Worm (Caenorhabditis elegans) whole organism, L1 larva: ENCODE measurements around the gene rbr-2.
"Not testable (repeated sequence)": the region's sequence is repeated elsewhere in the genome, so short reads cannot be mapped to it uniquely, and the experiment has no call there.

Experiments
- C04F5.9 ChIP-seq: sonication (generic microtip); optimal IDR thresholded peaks from 2 replicates; lab custom pipeline; 2016; ENCODE audit warnings: missing genetic modification characterization, missing compliant biosample characterization
- C16A3.4 ChIP-seq: fragments of 150-350 bp; optimal IDR thresholded peaks from 2 replicates; lab custom pipeline; 2014; ENCODE audit warnings: missing biosample characterization, missing genetic modification characterization
- C34B4.2 ChIP-seq: sonication (generic microtip); optimal IDR thresholded peaks from 2 replicates; lab custom pipeline; 2017; ENCODE audit warnings: mild to moderate bottlenecking, missing genetic modification characterization, missing compliant biosample characterization
- F16B12.6 ChIP-seq: fragments of 150-350 bp; optimal IDR thresholded peaks from 2 replicates; lab custom pipeline; 2014; ENCODE audit warnings: missing biosample characterization, missing genetic modification characterization
- aly-2 ChIP-seq: fragments of 150-350 bp; optimal IDR thresholded peaks from 2 replicates; lab custom pipeline; 2014; ENCODE audit warnings: missing biosample characterization, missing genetic modification characterization
- ceh-8 ChIP-seq: fragments of 200-800 bp; sonication (Bioruptor generic); optimal IDR thresholded peaks from 2 replicates; lab custom pipeline; 2018; ENCODE audit warnings: mild to moderate bottlenecking, missing genetic modification characterization, moderate library complexity, missing compliant biosample characterization
- ceh-82 ChIP-seq, 3 experiments: fragments of 150-350 bp in 1 of 3; sonication (generic microtip) in 2 of 3; optimal IDR thresholded peaks; 2 replicates each; lab custom pipeline; 2014 to 2017; ENCODE audit warnings: missing biosample characterization in 3 of 3, missing genetic modification characterization in 3 of 3
- ceh-88 ChIP-seq: fragments of 200-800 bp; sonication (Bioruptor generic); IDR thresholded peaks from 2 replicates; pipeline ENCODE4 v1.3.6; 2022; ENCODE audit warnings: missing genetic modification characterization, missing compliant biosample characterization
- ceh-90 ChIP-seq: sonication (generic microtip); optimal IDR thresholded peaks from 2 replicates; lab custom pipeline; 2016; ENCODE audit warnings: missing genetic modification characterization, missing compliant biosample characterization
- efl-1 ChIP-seq, 4 experiments: fragments of 150-350 bp; optimal IDR thresholded peaks in 3 of 4; peaks in 1 of 4; 1 replicate in 1 of 4; 2 replicates in 3 of 4; lab custom pipeline; 2014; ENCODE audit warnings: missing biosample characterization in 2 of 4, missing genetic modification characterization in 2 of 4, missing genetic modification reagents in 2 of 4
- egl-27 ChIP-seq, 2 experiments: fragments of 150-350 bp in 1 of 2; sonication (generic microtip); optimal IDR thresholded peaks; 3 replicates each; lab custom pipeline; 2017 to 2018; ENCODE audit warnings: missing biosample characterization in 2 of 2, missing genetic modification characterization in 2 of 2, missing genetic modification reagents in 2 of 2
- elt-2 ChIP-seq: sonication (generic microtip); optimal IDR thresholded peaks from 2 replicates; lab custom pipeline; 2016; ENCODE audit warnings: missing genetic modification characterization, mild to moderate bottlenecking, inconsistent platforms, missing compliant biosample characterization, missing genetic modification reagents
- fkh-10 ChIP-seq: sonication (generic microtip); optimal IDR thresholded peaks from 2 replicates; lab custom pipeline; 2017; ENCODE audit warnings: missing biosample characterization, missing genetic modification reagents, missing genetic modification characterization
- irx-1 ChIP-seq: sonication (generic microtip); optimal IDR thresholded peaks from 2 replicates; lab custom pipeline; 2016; ENCODE audit warnings: missing genetic modification characterization, missing compliant biosample characterization
- lin-13 ChIP-seq: fragments of 150-350 bp; optimal IDR thresholded peaks from 2 replicates; lab custom pipeline; 2014; ENCODE audit warnings: missing biosample characterization, missing genetic modification reagents, missing genetic modification characterization
- lin-14 ChIP-seq: fragments of 200-800 bp; sonication (Bioruptor generic); optimal IDR thresholded peaks from 2 replicates; lab custom pipeline; 2018; ENCODE audit warnings: mild to moderate bottlenecking, missing genetic modification characterization, moderate library complexity, missing compliant biosample characterization
- lin-35 ChIP-seq, 2 experiments: fragments of 150-350 bp; optimal IDR thresholded peaks; 2 replicates each; lab custom pipeline; 2014; ENCODE audit warnings: missing biosample characterization in 2 of 2, missing genetic modification characterization in 2 of 2, missing genetic modification reagents in 2 of 2
- lin-39 ChIP-seq: fragments of 150-350 bp; optimal IDR thresholded peaks from 2 replicates; lab custom pipeline; 2014; ENCODE audit warnings: missing biosample characterization, missing genetic modification reagents, missing genetic modification characterization
- lir-3 ChIP-seq: sonication (generic microtip); optimal IDR thresholded peaks from 2 replicates; lab custom pipeline; 2016; ENCODE audit warnings: mild to moderate bottlenecking, missing genetic modification characterization, moderate library complexity, missing compliant biosample characterization; ENCODE audit not compliant: poor library complexity
- lsy-2 ChIP-seq, 2 experiments: fragments of 150-350 bp; optimal IDR thresholded peaks; 2 replicates each; lab custom pipeline; 2014; ENCODE audit warnings: missing biosample characterization in 2 of 2, missing genetic modification characterization in 2 of 2
- mdl-1 ChIP-seq, 2 experiments: fragments of 150-350 bp; optimal IDR thresholded peaks; 2 replicates each; lab custom pipeline; 2014 to 2017; ENCODE audit warnings: missing biosample characterization in 2 of 2, missing genetic modification characterization in 2 of 2, inconsistent platforms in 1 of 2
- mep-1 ChIP-seq: fragments of 150-350 bp; optimal IDR thresholded peaks from 2 replicates; lab custom pipeline; 2014; ENCODE audit warnings: missing biosample characterization, missing genetic modification characterization
- nhr-19 ChIP-seq: fragments of 200-800 bp; sonication (Bioruptor generic); conservative IDR thresholded peaks from 2 replicates; pipeline ENCODE4 v1.3.6; 2022; ENCODE audit warnings: missing genetic modification characterization, missing compliant biosample characterization
- nhr-20 ChIP-seq: sonication (generic microtip); optimal IDR thresholded peaks from 2 replicates; lab custom pipeline; 2016; ENCODE audit warnings: mild to moderate bottlenecking, missing genetic modification characterization, missing compliant biosample characterization
- nhr-47 ChIP-seq: sonication (generic microtip); optimal IDR thresholded peaks from 2 replicates; lab custom pipeline; 2016; ENCODE audit warnings: mild to moderate bottlenecking, missing genetic modification characterization, moderate library complexity, missing compliant biosample characterization
- nhr-71 ChIP-seq: sonication (generic microtip); optimal IDR thresholded peaks from 2 replicates; lab custom pipeline; 2016; ENCODE audit warnings: mild to moderate bottlenecking, missing genetic modification characterization, moderate library complexity, missing compliant biosample characterization
- nhr-77 ChIP-seq: fragments of 150-350 bp; optimal IDR thresholded peaks from 2 replicates; lab custom pipeline; 2014; ENCODE audit warnings: missing biosample characterization, missing genetic modification characterization
- nhr-84 ChIP-seq: sonication (generic microtip); optimal IDR thresholded peaks from 2 replicates; lab custom pipeline; 2017; ENCODE audit warnings: missing biosample characterization, missing genetic modification characterization
- nhr-90 ChIP-seq: sonication (generic microtip); optimal IDR thresholded peaks from 2 replicates; lab custom pipeline; 2016; ENCODE audit warnings: mild to moderate bottlenecking, missing genetic modification characterization, missing compliant biosample characterization; ENCODE audit not compliant: poor library complexity
- pqm-1 ChIP-seq: sonication (generic microtip); optimal IDR thresholded peaks from 3 replicates; lab custom pipeline; 2017; ENCODE audit warnings: missing biosample characterization, missing genetic modification characterization
- rnt-1 ChIP-seq: sonication (generic microtip); optimal IDR thresholded peaks from 2 replicates; lab custom pipeline; 2016; ENCODE audit warnings: mild to moderate bottlenecking, missing genetic modification characterization, moderate library complexity, missing compliant biosample characterization
- snu-23 ChIP-seq: sonication (generic microtip); optimal IDR thresholded peaks from 2 replicates; lab custom pipeline; 2016; ENCODE audit warnings: missing genetic modification characterization, missing compliant biosample characterization
- swsn-7 ChIP-seq: sonication (generic microtip); optimal IDR thresholded peaks from 2 replicates; lab custom pipeline; 2016; ENCODE audit warnings: missing genetic modification characterization, missing compliant biosample characterization
- tlp-1 ChIP-seq: fragments of 150-350 bp; optimal IDR thresholded peaks from 2 replicates; lab custom pipeline; 2014; ENCODE audit warnings: missing biosample characterization, missing genetic modification characterization
- unc-62 ChIP-seq: fragments of 150-350 bp; optimal IDR thresholded peaks from 2 replicates; lab custom pipeline; 2014; ENCODE audit warnings: missing biosample characterization, missing genetic modification reagents, missing genetic modification characterization
- unc-86 ChIP-seq: sonication (generic microtip); optimal IDR thresholded peaks from 2 replicates; lab custom pipeline; 2016; ENCODE audit warnings: missing genetic modification characterization, missing compliant biosample characterization
- ztf-11 ChIP-seq, 2 experiments: sonication (generic microtip); optimal IDR thresholded peaks; 2 replicates each; lab custom pipeline; 2016 to 2017; ENCODE audit warnings: missing genetic modification characterization in 2 of 2, missing biosample characterization in 1 of 2, missing compliant biosample characterization in 1 of 2

The rbr-2 gene

ce11 chrIV:10950363-10951214 is 30.7 kb downstream of the rbr-2 start:
- TF ChIP-seq efl-1 (optimal IDR thresholded peaks at IDR 0.05; lab: Kevin White, UChicago) (no peak), efl-1 (GFP tag; optimal IDR thresholded peaks at IDR 0.05 in 1 of 2; lab: Kevin White, UChicago) (peak in 1 of 2 experiments; percentile 92), F16B12.6 (tag; lab: Kevin White, UChicago) (no peak), egl-27 (tag; optimal IDR thresholded peaks at IDR 0.05; lab: Kevin White, UChicago) (no peak)

- TF ChIP-seq snu-23, result no peak
- TF ChIP-seq lin-13, result no peak
- TF ChIP-seq C34B4.2 (tag; lab: Kevin White, UChicago), result no peak
- no peak for TF ChIP-seq swsn-7 (tag; lab: Kevin White, UChicago)
- TF ChIP-seq rnt-1 (tag; lab: Kevin White, UChicago), result no peak
- no peak for TF ChIP-seq unc-62 (GFP tag; lab: Kevin White, UChicago)
- TF ChIP-seq nhr-77 (tag; lab: Kevin White, UChicago), result no peak
- no peak for TF ChIP-seq efl-1 (optimal IDR thresholded peaks at IDR 0.05; lab: Kevin White, UChicago)
- no peak for TF ChIP-seq efl-1 (GFP tag; optimal IDR thresholded peaks at IDR 0.05 in 1 of 2; lab: Kevin White, UChicago)
- TF ChIP-seq ceh-88, result no peak
- TF ChIP-seq ztf-11 (tag; optimal IDR thresholded peaks at IDR 0.05; lab: Kevin White, UChicago), result no peak
- TF ChIP-seq nhr-20 (tag; lab: Kevin White, UChicago), result no peak
- TF ChIP-seq C16A3.4 (tag; lab: Kevin White, UChicago), result no peak
- TF ChIP-seq ceh-82 (tag; optimal IDR thresholded peaks at IDR 0.05; lab: Kevin White, UChicago), result no peak
- TF ChIP-seq lir-3, result no peak
- no peak for TF ChIP-seq ceh-90
These were observed 32.1 kb downstream of the rbr-2 start, which contains the start of gene Y69E1A.3 for ce11 chrIV:10951997-10952396. Gene Y69E1A.3, plus strand, starts transcription at chrIV:10952297.

ce11 chrIV:10954955-10955354 is 35.1 kb downstream of the rbr-2 start, which contains the start of gene Y69E1A.4:
Gene Y69E1A.4, plus strand, starts transcription at chrIV:10955255.
- TF ChIP-seq pqm-1 (tag; lab: Kevin White, UChicago); tlp-1 (tag; lab: Kevin White, UChicago); mdl-1 (tag; optimal IDR thresholded peaks at IDR 0.05; lab: Kevin White, UChicago): not testable (repeated sequence)
- TF ChIP-seq, all 84 proteins: peak for 0; not testable (repeated sequence) for 84

- TF ChIP-seq lin-14 (peak; percentile 72), efl-1 (optimal IDR thresholded peaks at IDR 0.05; lab: Kevin White, UChicago) (no peak), efl-1 (GFP tag; optimal IDR thresholded peaks at IDR 0.05 in 1 of 2; lab: Kevin White, UChicago) (peak in 1 of 2 experiments; percentile 81), unc-62 (GFP tag; lab: Kevin White, UChicago) (no peak), rnt-1 (tag; lab: Kevin White, UChicago) (peak; percentile 62), pqm-1 (tag; lab: Kevin White, UChicago) (no peak)
These were observed 37.8 kb downstream of the rbr-2 start, which contains the start of gene Y69E1A.5 for ce11 chrIV:10957583-10958229. Gene Y69E1A.5, minus strand, starts transcription at chrIV:10957655.

ce11 chrIV:10958230-10958588 is 38.3 kb downstream of the rbr-2 start, which contains the start of gene sri-19:
Gene sri-19, plus strand, starts transcription at chrIV:10958372.
- TF ChIP-seq aly-2 (no peak), ceh-82 (tag; optimal IDR thresholded peaks at IDR 0.05; lab: Kevin White, UChicago) (no peak), ztf-11 (tag; optimal IDR thresholded peaks at IDR 0.05; lab: Kevin White, UChicago) (no peak), lin-14 (peak; percentile 51), rnt-1 (tag; lab: Kevin White, UChicago) (peak; percentile 41), nhr-19 (GFP tag; lab: Robert Waterston, UW) (no peak), C04F5.9 (tag; lab: Kevin White, UChicago) (no peak), mep-1 (tag; lab: Kevin White, UChicago) (no peak)
- TF ChIP-seq, all 84 proteins: peak for 2

ce11 chrIV:10964688-10965087 is 44.8 kb downstream of the rbr-2 start:
- TF ChIP-seq nhr-84 (no peak), nhr-90 (tag; lab: Kevin White, UChicago) (no peak), rnt-1 (tag; lab: Kevin White, UChicago) (no peak), irx-1 (tag; lab: Kevin White, UChicago) (no peak), ceh-8 (GFP tag; lab: Kevin White, UChicago) (no peak), pqm-1 (tag; lab: Kevin White, UChicago) (no peak), lin-35 (GFP tag; optimal IDR thresholded peaks at IDR 0.05; lab: Kevin White, UChicago) (peak in 1 of 2 experiments; percentile 39), lin-39 (tag; lab: Kevin White, UChicago) (no peak), elt-2 (tag; lab: Kevin White, UChicago) (peak; percentile 86), C34B4.2 (tag; lab: Kevin White, UChicago) (no peak), tlp-1 (tag; lab: Kevin White, UChicago) (no peak), nhr-71 (tag; lab: Kevin White, UChicago) (no peak), unc-86 (tag; lab: Kevin White, UChicago) (no peak), lsy-2 (tag; optimal IDR thresholded peaks at IDR 0.05; lab: Kevin White, UChicago) (no peak), nhr-47 (tag; lab: Kevin White, UChicago) (no peak), fkh-10 (GFP tag; lab: Kevin White, UChicago) (no peak)
